Fruit fly (Drosophila melanogaster): Measurements from ENCODE around the gene mRpL28.

Gene mRpL28

DNA sequence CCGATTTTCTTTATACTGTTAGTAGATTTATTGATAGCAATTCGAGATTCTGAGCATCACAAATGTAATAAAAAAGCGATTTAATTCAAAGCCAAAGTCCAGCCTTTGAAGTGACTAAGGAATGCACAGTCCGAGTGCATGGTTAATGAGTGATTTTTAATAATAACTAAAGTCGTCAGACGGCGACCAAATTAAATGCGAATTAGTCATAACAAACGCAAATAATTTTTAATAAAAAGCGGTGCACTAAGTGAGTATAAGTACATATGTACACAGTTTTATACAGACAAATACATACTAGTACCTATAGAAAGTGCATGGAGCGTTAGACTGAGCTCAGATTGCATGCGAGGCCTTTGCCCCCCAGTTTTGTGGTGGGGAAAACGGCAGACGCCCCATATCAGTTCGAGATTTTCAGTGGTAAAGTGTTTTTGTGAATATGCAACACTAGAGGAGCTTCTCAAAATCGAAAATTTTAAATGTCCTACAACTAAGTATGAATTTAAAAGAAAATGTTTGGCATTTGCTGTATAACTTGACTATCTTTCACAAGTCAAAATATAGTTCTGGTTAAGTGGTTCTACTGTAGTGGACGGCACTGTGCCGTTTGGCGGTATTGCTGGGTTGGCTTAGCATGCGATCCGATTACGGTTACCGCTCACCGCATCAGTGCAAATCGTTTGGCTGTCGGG lies 29.1 kb downstream of the mRpL28 start (continued):
- TF ChIP-seq Eip75B (GFP tag; optimal IDR thresholded peaks at IDR 0.05) (no peak), CG8319 (GFP tag; optimal IDR thresholded peaks at IDR 0.05) (no peak), Hr39 (GFP tag; optimal IDR thresholded peaks at IDR 0.05) (peak; percentile 39), CG6792 (GFP tag; optimal IDR thresholded peaks at IDR 0.05) (peak; percentile 9), Gug (GFP tag; IDR thresholded peaks at IDR 0.05) (peak; percentile 27; the same call in 1 of the 2 replicates), Sox102F (GFP tag; optimal IDR thresholded peaks at IDR 0.05) (no peak), CG1621 (tag; optimal IDR thresholded peaks at IDR 0.05) (no peak), CG9139 (GFP tag; optimal IDR thresholded peaks at IDR 0.05) (no peak), CG6808 (GFP tag; optimal IDR thresholded peaks at IDR 0.05) (no peak), CG11762 (GFP tag; optimal IDR thresholded peaks at IDR 0.05; ENCODE audit: insufficient read depth) (no peak), fkh (GFP tag; optimal IDR thresholded peaks at IDR 0.05) (no peak), vri (GFP tag; optimal IDR thresholded peaks at IDR 0.05) (peak; percentile 45), CG3919 (GFP tag; optimal IDR thresholded peaks at IDR 0.05) (peak; percentile 34), Ets21C (GFP tag; optimal IDR thresholded peaks at IDR 0.05) (no peak)

DNA sequence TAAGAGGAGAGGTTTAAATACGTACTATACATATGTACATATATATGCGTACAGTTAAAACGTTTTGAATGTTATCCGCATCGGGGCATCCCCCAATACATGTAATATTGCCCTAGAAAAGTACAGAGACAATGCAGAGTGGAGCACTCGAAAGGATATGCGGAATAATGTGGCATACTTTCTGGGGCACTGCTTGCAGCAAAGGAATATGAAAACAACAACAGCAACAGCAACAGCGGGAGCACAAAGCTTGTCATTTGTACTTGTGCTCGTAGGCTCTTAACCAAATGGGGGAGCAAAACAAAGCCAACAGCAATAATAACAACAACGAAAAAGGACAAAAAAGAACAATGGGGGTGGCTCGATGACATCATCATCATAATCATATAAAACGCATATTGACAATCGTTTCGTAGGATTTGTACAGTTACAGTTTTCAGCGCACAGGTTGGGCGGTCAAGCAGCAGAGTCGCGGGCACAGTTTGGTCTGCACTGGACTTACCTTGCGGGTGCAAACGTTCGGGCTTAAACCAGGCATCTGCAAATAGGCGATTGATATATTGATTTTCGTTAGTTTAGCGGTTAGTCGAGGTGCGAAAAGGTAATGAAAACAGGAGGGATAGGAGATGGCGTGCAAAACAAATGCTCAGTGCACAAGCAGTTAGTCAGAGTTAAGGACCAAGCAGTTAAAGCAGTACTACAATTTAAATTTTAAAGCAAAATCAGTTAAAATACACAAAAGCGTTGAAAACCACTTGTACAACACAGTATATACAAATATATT lies 30.1 kb downstream of the mRpL28 start:
- TF ChIP-seq Sox15 (GFP tag; optimal IDR thresholded peaks at IDR 0.05) (no peak), CG6163 (GFP tag; IDR thresholded peaks at IDR 0.05) (0 out of 3 replicates have a peak, but pooled peaks have one; percentile 8)

DNA sequence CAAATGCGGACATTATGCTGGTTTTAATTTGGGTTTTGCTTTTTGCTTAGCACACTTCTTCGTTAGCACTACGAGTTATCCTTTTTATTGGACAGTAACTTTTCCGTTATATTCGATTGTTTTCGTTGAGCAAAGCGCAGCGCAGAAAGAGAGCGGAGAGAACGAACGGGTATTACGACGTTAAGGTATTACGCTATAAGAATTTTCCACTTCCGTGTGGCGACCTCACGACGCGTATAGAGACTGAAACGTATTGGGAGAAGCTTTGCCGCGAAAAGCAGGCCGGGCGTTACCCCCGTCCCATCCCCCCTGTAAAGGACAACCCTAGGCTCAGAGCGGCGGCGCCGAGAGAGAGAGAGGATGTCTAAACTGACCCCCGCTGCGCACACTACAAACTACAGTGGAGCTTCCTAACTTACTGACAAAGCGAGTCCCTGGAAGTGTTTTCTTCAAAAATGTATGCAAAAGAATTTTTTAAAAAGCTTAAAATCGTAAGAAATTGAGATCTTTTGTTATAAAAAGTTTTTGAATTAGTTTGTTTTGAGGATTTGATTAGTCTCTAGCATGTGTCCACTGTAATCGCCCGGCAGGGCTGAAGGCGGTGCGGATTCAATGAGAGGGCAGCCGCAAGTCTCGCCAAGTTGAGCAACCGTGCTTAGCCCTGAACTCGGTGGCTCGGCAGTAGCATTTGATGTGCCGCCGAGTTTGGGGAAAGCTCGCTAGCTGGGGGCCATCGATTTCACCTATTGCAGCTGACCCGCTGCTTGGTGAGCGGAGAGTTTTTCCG lies 31.1 kb downstream of the mRpL28 start:
- TF ChIP-seq Hr38 (GFP tag; optimal IDR thresholded peaks at IDR 0.05) (peak; percentile 19), dac (GFP tag; optimal IDR thresholded peaks at IDR 0.05) (peak; percentile 60), CG32006 (GFP tag; optimal IDR thresholded peaks at IDR 0.05) (peak; percentile 88), CG3919 (GFP tag; optimal IDR thresholded peaks at IDR 0.05) (peak; percentile 91), Ets96B (tag; optimal IDR thresholded peaks at IDR 0.05) (peak; percentile 90), Eip93F (GFP tag; optimal IDR thresholded peaks at IDR 0.05) (peak; percentile 72), fd59A (GFP tag; optimal IDR thresholded peaks at IDR 0.05) (peak; percentile 81), CG34406 (GFP tag; optimal IDR thresholded peaks at IDR 0.05) (peak; percentile 80), CG6854 (GFP tag; optimal IDR thresholded peaks at IDR 0.05) (peak; percentile 29), pdm3 (GFP tag; optimal IDR thresholded peaks at IDR 0.05) (peak; percentile 91), CG16779 (tag; optimal IDR thresholded peaks at IDR 0.05) (peak; percentile 80), achi (GFP tag; optimal IDR thresholded peaks at IDR 0.05) (peak; percentile 91), Sox15 (GFP tag; optimal IDR thresholded peaks at IDR 0.05) (peak; percentile 82), Eip78C (GFP tag) (peak; percentile 96), CG10669 (GFP tag; optimal IDR thresholded peaks at IDR 0.05) (peak; percentile 89), salr (GFP tag; optimal IDR thresholded peaks at IDR 0.05) (peak; percentile 80 to 82), CG9139 (GFP tag; optimal IDR thresholded peaks at IDR 0.05) (peak; percentile 76), CG8119 (GFP tag; IDR thresholded peaks at IDR 0.05) (peak; percentile 88), dsx (GFP tag; optimal IDR thresholded peaks at IDR 0.05; ENCODE audit: poor library complexity, severe bottlenecking) (peak; percentile 88), topi (GFP tag; optimal IDR thresholded peaks at IDR 0.05) (peak; percentile 88), Sox14 (GFP tag; optimal IDR thresholded peaks at IDR 0.05) (peak; percentile 91), cyc (GFP tag; optimal IDR thresholded peaks at IDR 0.05) (peak; percentile 88), CG6163 (GFP tag; IDR thresholded peaks at IDR 0.05) (peak; percentile 95), Hr39 (GFP tag; optimal IDR thresholded peaks at IDR 0.05) (peak; percentile 91), net (GFP tag; optimal IDR thresholded peaks at IDR 0.05) (peak; percentile 87), fkh (GFP tag; optimal IDR thresholded peaks at IDR 0.05) (peak; percentile 58), Met (GFP tag; optimal IDR thresholded peaks at IDR 0.05) (peak; percentile 87), CG8319 (GFP tag; optimal IDR thresholded peaks at IDR 0.05) (peak; percentile 86), CG7368 (GFP tag; optimal IDR thresholded peaks at IDR 0.05) (peak; percentile 87), Lpt (GFP tag; optimal IDR thresholded peaks at IDR 0.05) (peak; percentile 69), CG11762 (GFP tag; optimal IDR thresholded peaks at IDR 0.05; ENCODE audit: insufficient read depth) (peak; percentile 83), CG11294 (GFP tag; IDR thresholded peaks at IDR 0.05) (peak; percentile 89), CG10631 (GFP tag; optimal IDR thresholded peaks at IDR 0.05) (peak; percentile 90), CG6792 (GFP tag; optimal IDR thresholded peaks at IDR 0.05) (peak; percentile 91), svp (GFP tag) (peak; percentile 94)
